Worm (Caenorhabditis elegans) whole organism, L3 larva: ENCODE data around the gene Y51B9A.9.

ENCODE experiments used
- aly-2 ChIP-seq: fragments of 150-350 bp; optimal IDR thresholded peaks from 2 replicates; lab custom pipeline; 2014; ENCODE audit warnings: missing biosample characterization, missing genetic modification characterization
- ama-1 ChIP-seq: fragments of 150-350 bp; optimal IDR thresholded peaks from 2 replicates; lab custom pipeline; 2018
- elt-2 ChIP-seq: sonication (generic microtip); optimal IDR thresholded peaks from 2 replicates; lab custom pipeline; 2016; ENCODE audit warnings: missing genetic modification reagents, mild to moderate bottlenecking, missing genetic modification characterization, missing compliant biosample characterization
- mdl-1 ChIP-seq: fragments of 150-350 bp; optimal IDR thresholded peaks from 2 replicates; lab custom pipeline; 2014; ENCODE audit warnings: missing biosample characterization, missing genetic modification characterization
- nhr-12 ChIP-seq: fragments of 150-350 bp; optimal IDR thresholded peaks from 2 replicates; lab custom pipeline; 2014; ENCODE audit warnings: missing biosample characterization, missing genetic modification characterization
- nhr-76 ChIP-seq: fragments of 150-350 bp; sonication (generic microtip); optimal IDR thresholded peaks from 5 replicates; lab custom pipeline; 2014; ENCODE audit warnings: missing biosample characterization, missing genetic modification characterization
- pha-4 ChIP-seq: fragments of 150-350 bp; optimal IDR thresholded peaks from 2 replicates; lab custom pipeline; 2014; ENCODE audit warnings: missing biosample characterization, missing genetic modification reagents, missing genetic modification characterization

DNA sequence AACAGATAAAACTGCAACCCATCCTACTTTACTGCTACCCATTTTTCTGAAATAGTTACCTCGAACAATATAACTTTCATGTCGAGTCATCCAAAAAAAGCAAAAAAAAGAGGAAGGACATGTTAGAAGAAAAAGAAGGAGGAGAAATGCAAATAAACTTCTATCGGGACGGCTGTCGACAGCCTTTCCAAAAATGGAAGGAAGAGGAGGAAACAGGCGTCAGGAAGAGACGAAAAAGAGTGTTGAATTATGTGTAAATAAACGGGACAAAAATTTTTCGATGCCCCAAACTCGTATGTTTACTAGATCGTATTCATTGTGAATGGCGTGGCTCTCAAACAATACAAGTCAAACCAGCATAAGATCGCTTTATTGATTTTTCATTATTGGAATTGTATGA is 30.2 kb upstream of the Y51B9A.9 start, which contains the start of gene M176.5:
- TF ChIP-seq nhr-76 (tag; lab: Kevin White, UChicago) = no peak
- TF ChIP-seq aly-2 = no peak
- no peak for TF ChIP-seq elt-2 (tag; lab: Kevin White, UChicago)
- peak; percentile 78 for TF ChIP-seq pha-4 (tag; lab: Kevin White, UChicago)
- no peak for TF ChIP-seq mdl-1 (tag; lab: Kevin White, UChicago)
- no peak for TF ChIP-seq ama-1 (lab: Kevin White, UChicago)
- no peak for TF ChIP-seq nhr-12
